Fruit fly (Drosophila melanogaster): ENCODE measurements around the gene trx.

DNA sequence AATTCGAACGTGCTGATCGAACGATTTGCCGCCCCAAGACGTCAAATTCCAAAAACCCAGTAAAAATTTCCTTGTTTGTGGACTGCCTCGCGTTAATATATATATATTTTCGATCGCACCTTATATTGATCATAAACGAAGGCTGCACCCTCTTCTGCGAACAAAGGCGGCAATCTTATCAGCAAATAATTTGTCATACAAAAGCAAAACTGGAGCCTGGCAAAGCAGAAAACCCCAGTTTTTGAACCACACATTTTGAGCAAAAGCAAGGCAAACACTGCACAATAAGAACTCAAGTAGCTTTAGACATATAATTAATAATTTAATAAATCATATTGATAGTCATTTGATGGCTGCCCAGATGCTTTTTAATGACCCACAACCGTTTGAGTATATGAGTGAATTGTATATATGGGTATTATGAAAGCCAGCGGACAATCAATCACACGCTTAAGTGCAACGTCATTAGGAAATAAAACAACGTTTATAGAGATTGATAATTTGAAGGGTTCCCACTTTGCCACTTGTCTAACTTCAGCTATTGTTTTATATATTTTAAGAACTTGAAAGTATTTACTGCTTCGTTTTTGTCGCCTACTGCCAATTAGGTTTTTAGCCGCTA, 7.8 kb upstream of the trx start:
- no peak for TF ChIP-seq insv (optimal IDR thresholded peaks at IDR 0.05)
- no peak for TF ChIP-seq h (optimal IDR thresholded peaks at IDR 0.05)
- no peak for TF ChIP-seq Sin3A (optimal IDR thresholded peaks at IDR 0.05)
- no peak for TF ChIP-seq psq (optimal IDR thresholded peaks at IDR 0.05)
- TF ChIP-seq ttk (optimal IDR thresholded peaks at IDR 0.05), result no peak
- TF ChIP-seq Myc (optimal IDR thresholded peaks at IDR 0.05), result no peak

Measured in Kc167 (cell line).